Worm (Caenorhabditis elegans): Measurements from ENCODE around the gene F55C12.6.

ce11 chrII:5907482-5907881, 31.5 kb upstream of the F55C12.6 start, which contains the start of gene vps-35:
- TF ChIP-seq ztf-28 (GFP tag; IDR thresholded peaks at IDR 0.05) = no peak
- no peak for TF ChIP-seq pha-4 (tag; optimal IDR thresholded peaks at IDR 0.05)

Data from whole organism, young adult.